Worm (Caenorhabditis elegans) whole organism, L4 larva: Measurements from ENCODE around the gene ZK688.11.
A peak's percentile ranks its signal among the peaks of the same experiment; 100 is the strongest.

Experiments used
- D1046.2 ChIP-seq: fragments of 200-800 bp; sonication (Bioruptor generic); IDR thresholded peaks from 2 replicates; pipeline ENCODE4 v1.3.6; 2022; ENCODE audit warnings: missing genetic modification characterization, missing compliant biosample characterization
- F37D6.2 ChIP-seq: sonication (generic microtip); optimal IDR thresholded peaks from 2 replicates; lab custom pipeline; 2016; ENCODE audit warnings: mild to moderate bottlenecking, missing genetic modification characterization, missing compliant biosample characterization
- ZK337.2 ChIP-seq: fragments of 200-800 bp; sonication (Bioruptor generic); IDR thresholded peaks from 2 replicates; pipeline ENCODE4 v1.3.6; 2022; ENCODE audit warnings: missing genetic modification reagents, missing genetic modification characterization, missing compliant biosample characterization
- ceh-28 ChIP-seq: fragments of 150-350 bp; optimal IDR thresholded peaks from 2 replicates; lab custom pipeline; 2014; ENCODE audit warnings: missing biosample characterization, missing genetic modification reagents, missing genetic modification characterization
- ceh-44 ChIP-seq: fragments of 200-800 bp; sonication (Bioruptor generic); IDR thresholded peaks from 2 replicates; pipeline ENCODE4 v1.3.6; 2022; ENCODE audit warnings: missing genetic modification reagents, missing genetic modification characterization, missing compliant biosample characterization
- dmd-9 ChIP-seq: fragments of 200-800 bp; sonication (Bioruptor generic); IDR thresholded peaks from 2 replicates; pipeline ENCODE4 v1.3.6; 2022; ENCODE audit warnings: missing genetic modification reagents, missing genetic modification characterization, missing compliant biosample characterization
- fkh-10 ChIP-seq: fragments of 150-350 bp; optimal IDR thresholded peaks from 2 replicates; lab custom pipeline; 2014; ENCODE audit warnings: missing biosample characterization, missing genetic modification reagents, missing genetic modification characterization
- gei-8 ChIP-seq: fragments of 200-800 bp; sonication (Bioruptor generic); optimal IDR thresholded peaks from 2 replicates; lab custom pipeline; 2018; ENCODE audit warnings: mild to moderate bottlenecking, missing genetic modification characterization, missing compliant biosample characterization
- hlh-11 ChIP-seq: fragments of 200-800 bp; sonication (Bioruptor generic); optimal IDR thresholded peaks from 2 replicates; lab custom pipeline; 2018; ENCODE audit warnings: mild to moderate bottlenecking, missing genetic modification characterization, missing compliant biosample characterization
- hlh-30 ChIP-seq: sonication (generic microtip); optimal IDR thresholded peaks from 2 replicates; lab custom pipeline; 2017; ENCODE audit warnings: antibody characterized with exemption, mild to moderate bottlenecking, missing genetic modification characterization, missing compliant biosample characterization; ENCODE audit not compliant: insufficient read depth
- lin-38 ChIP-seq: fragments of 200-800 bp; sonication (Bioruptor generic); IDR thresholded peaks from 2 replicates; pipeline ENCODE4 v1.3.6; 2022; ENCODE audit warnings: missing genetic modification reagents, missing genetic modification characterization, missing compliant biosample characterization
- lsy-2 ChIP-seq, 2 experiments: fragments of 150-350 bp in 1 of 2; sonication (generic microtip) in 1 of 2; optimal IDR thresholded peaks; 2 replicates each; lab custom pipeline; 2014 to 2017; ENCODE audit warnings: missing biosample characterization in 2 of 2, missing genetic modification characterization in 2 of 2
- mdl-1 ChIP-seq, 2 experiments: fragments of 150-350 bp in 1 of 2; sonication (generic microtip) in 1 of 2; optimal IDR thresholded peaks; 2 replicates each; lab custom pipeline; 2014 to 2017; ENCODE audit warnings: missing biosample characterization in 2 of 2, missing genetic modification characterization in 2 of 2
- mxl-2 ChIP-seq: fragments of 200-800 bp; sonication (Bioruptor generic); conservative IDR thresholded peaks from 2 replicates; pipeline ENCODE4 v1.3.6; 2022; ENCODE audit warnings: missing genetic modification reagents, missing genetic modification characterization, missing compliant biosample characterization
- nhr-11 ChIP-seq: fragments of 150-350 bp; optimal IDR thresholded peaks from 2 replicates; lab custom pipeline; 2014; ENCODE audit warnings: missing biosample characterization, missing genetic modification characterization
- nhr-25 ChIP-seq: sonication (generic microtip); optimal IDR thresholded peaks from 2 replicates; lab custom pipeline; 2017; ENCODE audit warnings: missing genetic modification characterization, mild to moderate bottlenecking, missing compliant biosample characterization, antibody characterized with exemption, moderate library complexity, borderline replicate concordance; ENCODE audit not compliant: insufficient read depth
- nhr-28 ChIP-seq: fragments of 150-350 bp; optimal IDR thresholded peaks from 2 replicates; lab custom pipeline; 2014; ENCODE audit warnings: missing biosample characterization, missing genetic modification characterization
- nhr-6 ChIP-seq: fragments of 150-350 bp; optimal IDR thresholded peaks from 2 replicates; lab custom pipeline; 2014; ENCODE audit warnings: missing biosample characterization, missing genetic modification characterization
- nhr-77 ChIP-seq: fragments of 150-350 bp; optimal IDR thresholded peaks from 2 replicates; lab custom pipeline; 2014; ENCODE audit warnings: missing biosample characterization, missing genetic modification characterization
- php-3 ChIP-seq: fragments of 200-800 bp; sonication (Bioruptor generic); IDR thresholded peaks from 2 replicates; pipeline ENCODE4 v1.3.6; 2022; ENCODE audit warnings: missing genetic modification reagents, missing genetic modification characterization, missing compliant biosample characterization
- saeg-2 ChIP-seq: fragments of 200-800 bp; sonication (Bioruptor generic); IDR thresholded peaks from 2 replicates; pipeline ENCODE4 v1.3.6; 2022; ENCODE audit warnings: missing genetic modification reagents, missing genetic modification characterization, missing compliant biosample characterization
- sdz-12 ChIP-seq: fragments of 200-800 bp; sonication (Bioruptor generic); optimal IDR thresholded peaks from 2 replicates; lab custom pipeline; 2018; ENCODE audit warnings: mild to moderate bottlenecking, missing genetic modification characterization, missing compliant biosample characterization
- skn-1 ChIP-seq: fragments of 150-350 bp; optimal IDR thresholded peaks from 2 replicates; lab custom pipeline; 2014; ENCODE audit warnings: missing biosample characterization, missing genetic modification characterization
- snpc-1.2 ChIP-seq: fragments of 200-800 bp; sonication (Bioruptor generic); IDR thresholded peaks from 2 replicates; pipeline ENCODE4 v1.3.6; 2022; ENCODE audit warnings: missing genetic modification reagents, missing genetic modification characterization, missing compliant biosample characterization
- snpc-4 ChIP-seq: fragments of 150-350 bp; optimal IDR thresholded peaks from 2 replicates; lab custom pipeline; 2014; ENCODE audit warnings: missing biosample characterization, missing genetic modification characterization
- spr-1 ChIP-seq: sonication (generic microtip); optimal IDR thresholded peaks from 2 replicates; lab custom pipeline; 2016; ENCODE audit warnings: mild to moderate bottlenecking, missing genetic modification characterization, missing compliant biosample characterization
- tra-1 ChIP-seq: fragments of 200-800 bp; sonication (Bioruptor generic); IDR thresholded peaks from 2 replicates; pipeline ENCODE4 v1.3.6; 2022; ENCODE audit warnings: missing genetic modification reagents, missing genetic modification characterization, missing compliant biosample characterization
- unc-39 ChIP-seq: sonication (generic microtip); optimal IDR thresholded peaks from 2 replicates; lab custom pipeline; 2017; ENCODE audit warnings: missing biosample characterization, missing genetic modification characterization
- unc-62 ChIP-seq, 3 experiments: fragments of 150-350 bp in 1 of 3; sonication (generic microtip); optimal IDR thresholded peaks in 2 of 3; peaks in 1 of 3; 1 replicate in 1 of 3; 2 replicates in 2 of 3; lab custom pipeline; 2014 to 2017; ENCODE audit warnings: missing biosample characterization in 3 of 3, missing genetic modification characterization in 3 of 3, missing genetic modification reagents in 3 of 3, missing genotype in 1 of 3
- vab-7 ChIP-seq: fragments of 200-800 bp; sonication (Bioruptor generic); IDR thresholded peaks from 2 replicates; pipeline ENCODE4 v1.3.6; 2022; ENCODE audit warnings: missing genetic modification reagents, missing genetic modification characterization, missing compliant biosample characterization
- zag-1 ChIP-seq: fragments of 150-350 bp; optimal IDR thresholded peaks from 2 replicates; lab custom pipeline; 2014; ENCODE audit warnings: missing biosample characterization, missing genetic modification characterization
- zfp-2 ChIP-seq: sonication (generic microtip); optimal IDR thresholded peaks from 2 replicates; lab custom pipeline; 2016; ENCODE audit warnings: mild to moderate bottlenecking, missing genetic modification characterization, missing compliant biosample characterization
- ztf-11 ChIP-seq: fragments of 150-350 bp; optimal IDR thresholded peaks from 2 replicates; lab custom pipeline; 2014; ENCODE audit warnings: missing biosample characterization, missing genetic modification characterization

The ZK688.11 gene

DNA sequence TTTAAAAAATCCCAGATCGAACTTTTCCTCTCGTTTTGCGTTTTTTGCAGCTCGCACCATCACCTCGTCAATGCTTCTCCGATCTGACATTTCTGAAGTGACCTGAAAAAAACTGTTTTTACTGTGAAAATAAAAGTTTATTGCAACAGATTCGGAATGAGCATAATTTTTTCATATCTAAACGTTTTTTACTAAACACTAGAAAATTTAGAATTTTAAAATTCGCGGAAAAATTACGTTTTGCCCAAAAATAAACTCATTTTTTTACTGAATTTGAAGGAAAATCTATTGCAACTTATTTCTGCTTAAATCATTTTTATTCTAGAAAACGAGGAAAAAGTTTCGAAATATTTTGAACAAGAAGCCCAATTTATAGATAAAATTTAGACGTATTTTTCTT is 1.9 kb downstream of the ZK688.11 start, which contains the start of gene ZK688.9:
ZK688.9 (minus strand) TSS at position 101 of the 400 bp plus-strand sequence.
- TF ChIP-seq nhr-28 (no peak), F37D6.2 (tag; lab: Kevin White, UChicago) (no peak), snpc-1.2 (GFP tag; lab: Robert Waterston, UW) (no peak), snpc-4 (no peak), unc-39 (tag; lab: Kevin White, UChicago) (no peak), ceh-28 (tag; lab: Kevin White, UChicago) (no peak), nhr-25 (tag; lab: Kevin White, UChicago) (no peak), nhr-77 (tag; lab: Kevin White, UChicago) (no peak), skn-1 (no peak), tra-1 (GFP tag; lab: Robert Waterston, UW) (no peak), saeg-2 (GFP tag; lab: Robert Waterston, UW) (no peak), fkh-10 (no peak), hlh-11 (tag; lab: Kevin White, UChicago) (no peak), D1046.2 (GFP tag; lab: Robert Waterston, UW) (no peak), vab-7 (no peak), lin-38 (GFP tag; lab: Robert Waterston, UW) (no peak)

DNA sequence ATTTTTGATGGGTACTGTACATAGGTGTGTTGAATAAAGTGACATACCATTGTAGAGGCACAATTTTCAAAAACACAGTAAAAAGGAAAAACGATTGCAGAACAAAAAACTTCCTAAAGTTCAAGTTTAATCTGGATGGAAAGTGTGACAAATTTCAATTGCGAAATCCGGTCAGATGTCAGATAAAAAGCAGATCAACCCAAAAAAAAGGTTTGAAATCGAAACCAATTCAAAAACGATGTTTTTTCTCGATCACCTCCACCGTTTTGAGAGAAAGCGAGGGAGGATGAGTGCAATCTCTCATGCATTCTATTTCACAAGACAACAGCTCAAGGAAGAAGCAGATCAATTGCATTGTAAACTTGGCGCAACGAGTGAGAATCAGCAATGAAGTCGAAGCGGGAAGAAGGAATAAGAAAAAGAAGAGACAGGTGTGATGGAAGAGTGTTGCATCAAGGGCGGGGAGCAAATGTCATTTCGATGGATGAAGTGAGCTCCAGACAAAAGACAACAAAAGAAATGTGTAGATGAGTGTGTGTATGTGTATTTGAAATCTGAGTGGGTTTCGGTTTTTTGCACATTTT is 4.5 kb downstream of the ZK688.11 start:
- TF ChIP-seq gei-8 (GFP tag; lab: Kevin White, UChicago) (no peak), nhr-11 (tag; lab: Kevin White, UChicago) (peak; percentile 41)

DNA sequence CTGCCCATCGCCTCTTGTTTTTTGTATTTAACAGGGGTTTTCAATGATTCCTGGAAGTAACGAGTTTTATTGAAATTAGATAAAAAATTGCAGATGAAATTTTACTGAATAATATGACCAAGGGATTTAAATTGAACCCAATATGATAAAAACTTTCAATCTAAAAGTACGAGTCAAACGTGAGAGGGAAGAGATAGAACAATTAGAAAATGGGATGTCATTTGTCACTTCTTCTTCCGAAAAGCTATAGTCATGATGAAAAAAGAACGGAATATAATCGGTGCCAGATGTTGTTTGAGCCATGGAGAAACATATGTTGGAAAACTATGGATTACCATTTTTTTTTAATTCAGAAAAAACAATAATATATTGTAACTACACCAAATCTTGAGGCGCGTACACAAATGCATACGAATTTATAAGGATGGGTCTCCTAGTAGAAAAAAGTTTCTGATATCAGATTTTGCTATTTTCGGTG is 5.9 kb downstream of the ZK688.11 start, which contains the start of gene sup-18:
sup-18 (minus strand) TSS at position 51 of the 478 bp plus-strand sequence.
- TF ChIP-seq unc-62 (GFP tag; optimal IDR thresholded peaks at IDR 0.05 in 1 of 2; lab: Kevin White, UChicago): peak in 1 of 2 experiments; percentile 36
- no peak for TF ChIP-seq unc-62 (tag; optimal IDR thresholded peaks at IDR 0.05; lab: Kevin White, UChicago)
- TF ChIP-seq nhr-28: no peak
- no peak for TF ChIP-seq ZK337.2 (GFP tag; lab: Robert Waterston, UW)
- TF ChIP-seq, all 104 proteins: peak for 1

DNA sequence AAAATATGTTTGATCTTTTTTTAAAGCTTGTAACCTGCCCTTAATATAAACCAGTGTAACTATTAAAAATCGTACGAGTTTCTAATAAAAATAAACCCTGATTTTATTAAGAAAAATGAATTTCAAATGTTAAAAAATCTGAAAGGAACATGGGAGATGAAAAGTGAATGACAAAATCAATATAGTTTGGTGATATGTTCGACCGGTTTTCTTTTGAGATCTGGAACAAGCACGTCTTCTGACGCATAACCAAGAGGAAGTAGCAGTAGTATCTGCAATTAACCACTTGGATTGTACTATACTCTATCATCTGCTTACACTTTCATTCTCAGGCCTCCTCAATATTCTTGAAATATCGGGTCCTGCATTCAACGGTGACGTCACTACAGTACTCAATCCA is 7.7 kb downstream of the ZK688.11 start:
- TF ChIP-seq nhr-6 (tag; lab: Kevin White, UChicago) (no peak), unc-62 (GFP tag; optimal IDR thresholded peaks at IDR 0.05 in 1 of 2; lab: Kevin White, UChicago) (peak in 1 of 2 experiments; percentile 93), unc-62 (tag; optimal IDR thresholded peaks at IDR 0.05; lab: Kevin White, UChicago) (no peak)

ce11 chrIII:7873481-7873880 is 11.3 kb downstream of the ZK688.11 start, which contains the start of gene tyr-1:
Gene tyr-1, plus strand, starts transcription at chrIII:7873781.
- TF ChIP-seq ztf-11 (tag; lab: Kevin White, UChicago): no peak
- no peak for TF ChIP-seq nhr-11 (tag; lab: Kevin White, UChicago)
- TF ChIP-seq zag-1 (tag; lab: Kevin White, UChicago): no peak
- TF ChIP-seq ceh-44 (GFP tag; lab: Robert Waterston, UW): no peak
- no peak for TF ChIP-seq nhr-77 (tag; lab: Kevin White, UChicago)
- no peak for TF ChIP-seq sdz-12 (GFP tag; lab: Kevin White, UChicago)
- TF ChIP-seq spr-1 (tag; lab: Kevin White, UChicago): no peak

DNA sequence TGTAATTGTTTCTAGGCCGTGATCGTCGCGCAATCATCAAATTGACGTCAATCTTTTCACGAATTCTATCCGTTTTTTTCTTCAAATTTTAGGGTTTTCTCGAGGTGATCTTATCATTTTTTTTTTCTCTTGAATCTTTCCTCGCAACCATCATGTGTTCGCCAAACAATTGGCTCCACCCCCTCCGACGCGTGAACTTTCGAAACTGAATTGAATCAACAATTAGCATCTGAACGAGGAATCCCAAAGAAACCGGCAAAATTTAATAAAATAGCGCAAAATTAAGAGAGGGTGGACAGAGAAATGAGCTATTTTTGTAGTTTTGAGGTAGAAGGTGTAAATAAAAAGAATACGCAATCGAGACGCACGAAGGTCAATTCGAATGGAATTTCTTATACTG is 12.0 kb downstream of the ZK688.11 start:
- peak in 1 of 2 experiments; percentile 56 for TF ChIP-seq unc-62 (GFP tag; optimal IDR thresholded peaks at IDR 0.05 in 1 of 2; lab: Kevin White, UChicago)
- no peak for TF ChIP-seq unc-62 (tag; optimal IDR thresholded peaks at IDR 0.05; lab: Kevin White, UChicago)
- TF ChIP-seq zfp-2: no peak
- TF ChIP-seq dmd-9 (GFP tag; lab: Robert Waterston, UW): no peak
- TF ChIP-seq mdl-1 (tag; optimal IDR thresholded peaks at IDR 0.05; lab: Kevin White, UChicago): peak in 1 of 2 experiments; percentile 23
- TF ChIP-seq mxl-2 (GFP tag; lab: Robert Waterston, UW): no peak
- TF ChIP-seq lsy-2 (tag; optimal IDR thresholded peaks at IDR 0.05; lab: Kevin White, UChicago): no peak
- TF ChIP-seq php-3 (GFP tag; lab: Robert Waterston, UW): no peak
- peak; percentile 24 for TF ChIP-seq hlh-30
- TF ChIP-seq nhr-28: peak; percentile 48
- TF ChIP-seq hlh-11 (tag; lab: Kevin White, UChicago): no peak
